Fruit fly (Drosophila melanogaster) Kc167 (cell line): Measurements from ENCODE around the gene CG11367.

Source experiments
- Myc ChIP-seq: fragments of >200 bp; optimal IDR thresholded peaks from 2 replicates; lab custom pipeline; 2017; ENCODE audit warnings: missing external identifiers
- Sin3A ChIP-seq: fragments of >200 bp; optimal IDR thresholded peaks from 2 replicates; lab custom pipeline; 2018; ENCODE audit warnings: missing external identifiers
- h ChIP-seq: fragments of >200 bp; optimal IDR thresholded peaks from 3 replicates; lab custom pipeline; 2018; ENCODE audit warnings: missing external identifiers
- insv ChIP-seq: fragments of >200 bp; optimal IDR thresholded peaks from 3 replicates; lab custom pipeline; 2018; ENCODE audit warnings: missing external identifiers
- psq ChIP-seq: fragments of >200 bp; optimal IDR thresholded peaks from 2 replicates; lab custom pipeline; 2017; ENCODE audit warnings: missing external identifiers
- ttk ChIP-seq: sonication (Bioruptor generic); optimal IDR thresholded peaks from 2 replicates; lab custom pipeline; 2017; ENCODE audit warnings: missing external identifiers

DNA sequence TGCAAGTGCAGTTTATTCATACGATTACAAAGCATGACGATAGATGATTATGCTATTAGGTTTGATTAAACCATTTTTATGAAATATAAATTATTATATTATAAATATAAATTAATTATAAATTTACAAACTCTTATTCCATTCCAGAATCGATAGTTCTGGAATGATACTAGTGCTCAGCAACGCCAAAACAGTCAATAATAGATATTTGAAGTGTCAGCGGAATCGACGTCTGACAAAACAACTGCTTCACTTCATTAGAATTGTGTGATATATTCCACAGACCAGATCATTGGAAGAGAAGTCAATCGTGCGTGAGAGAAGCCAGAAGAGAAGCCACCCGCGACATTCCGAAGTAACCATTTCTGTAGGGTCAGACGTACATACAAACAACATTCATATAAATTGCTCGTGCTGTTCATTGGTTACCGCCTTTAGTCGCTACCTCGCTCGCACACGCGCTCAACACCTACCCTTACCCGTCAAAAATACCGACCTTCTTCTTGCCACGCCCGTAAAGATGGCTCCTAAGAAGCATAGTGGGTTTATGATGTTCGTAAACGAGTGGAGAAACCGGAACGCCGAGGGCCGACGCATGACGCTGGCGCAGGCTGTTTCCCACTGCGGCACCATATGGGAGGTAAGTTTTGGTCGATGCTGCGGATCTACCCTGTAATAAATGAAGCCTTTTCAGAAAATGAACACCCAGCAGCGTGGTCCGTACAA is 3.7 kb upstream of the CG11367 start:
- TF ChIP-seq psq: no peak
- TF ChIP-seq ttk (lab: Kevin White, UChicago): no peak
- TF ChIP-seq Myc (lab: Kevin White, UChicago): no peak
- TF ChIP-seq h (lab: Kevin White, UChicago): no peak
- TF ChIP-seq insv (lab: Kevin White, UChicago): no peak
- no peak for TF ChIP-seq Sin3A (lab: Kevin White, UChicago)
